Fruit fly (Drosophila melanogaster) whole organism: ENCODE results near the gene Taf4.

Source experiments
- CG8478 ChIP-seq: fragments of >200 bp; optimal IDR thresholded peaks from 2 replicates; lab custom pipeline; 2018; ENCODE audit warnings: inconsistent platforms
- Dll ChIP-seq: fragments of >200 bp; optimal IDR thresholded peaks from 2 replicates; lab custom pipeline; 2017
- pan ChIP-seq: fragments of >200 bp; optimal IDR thresholded peaks from 2 replicates; lab custom pipeline; 2017
- psq ChIP-seq: fragments of >200 bp; optimal IDR thresholded peaks from 2 replicates; lab custom pipeline; 2017
- usp ChIP-seq: fragments of >200 bp; optimal IDR thresholded peaks from 2 replicates; lab custom pipeline; 2017; ENCODE audit warnings: missing biosample characterization, missing genetic modification characterization, mixed read lengths

DNA sequence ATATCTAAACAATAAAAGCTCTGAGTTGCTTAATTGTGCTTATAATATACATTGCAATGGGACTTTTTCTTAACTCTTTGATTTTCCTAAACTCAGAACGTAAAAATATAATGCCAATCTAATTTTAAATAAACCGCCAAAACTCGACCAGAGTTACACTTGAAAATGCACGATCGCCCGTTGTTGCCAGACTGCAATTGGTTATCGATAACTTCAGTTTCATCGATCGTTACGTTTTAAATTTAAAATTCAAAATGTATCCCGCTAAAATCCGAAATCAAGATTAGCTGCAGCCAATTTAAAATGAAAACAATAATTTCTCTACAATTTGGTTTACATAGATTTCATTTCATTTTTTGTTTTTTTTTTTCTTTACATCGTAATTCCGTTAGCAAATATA is 26.1 kb downstream of the Taf4 start:
- no peak for TF ChIP-seq Dll (lab: Kevin White, UChicago)
- TF ChIP-seq usp (GFP tag; lab: Kevin White, UChicago), result no peak
- TF ChIP-seq pan (lab: Kevin White, UChicago), result no peak
- no peak for TF ChIP-seq psq (lab: Kevin White, UChicago)
- no peak for TF ChIP-seq CG8478 (lab: Kevin White, UChicago)
